Worm (Caenorhabditis elegans): ENCODE results near the gene rgs-4.

DNA sequence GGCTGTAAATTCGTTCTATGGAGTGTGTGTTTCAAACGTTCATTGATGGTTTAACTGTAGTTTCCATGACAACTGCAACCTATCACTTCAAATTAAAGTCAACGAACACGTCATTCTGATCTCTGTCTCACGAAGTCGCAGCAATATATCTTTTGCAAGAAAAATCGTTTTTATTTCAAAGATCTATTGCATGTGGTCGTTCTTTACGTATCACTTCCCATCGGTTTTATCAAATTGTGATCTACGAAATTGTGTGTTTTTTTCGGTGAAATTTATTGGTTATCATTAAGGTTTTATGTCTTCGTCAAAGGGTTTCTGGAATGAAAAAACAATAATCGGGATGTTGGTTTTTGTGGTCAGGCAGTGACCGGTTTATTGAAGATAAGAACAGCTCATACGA, 31.7 kb upstream of the rgs-4 start:
- TF ChIP-seq lin-26 (GFP tag; IDR thresholded peaks at IDR 0.05): no peak
- no peak for TF ChIP-seq hmg-20 (GFP tag; IDR thresholded peaks at IDR 0.05)
- no peak for TF ChIP-seq pha-4 (tag; optimal IDR thresholded peaks at IDR 0.05)
- no peak for TF ChIP-seq athp-1 (tag; optimal IDR thresholded peaks at IDR 0.05)
- no peak for TF ChIP-seq unc-130 (GFP tag; optimal IDR thresholded peaks at IDR 0.05)
- TF ChIP-seq bed-2 (GFP tag; IDR thresholded peaks at IDR 0.05): no peak
- TF ChIP-seq snpc-4 (GFP tag; optimal IDR thresholded peaks at IDR 0.05): no peak
- no peak for TF ChIP-seq snpc-4 (tag; optimal IDR thresholded peaks at IDR 0.05)

Data from whole organism, young adult.